Fruit fly (Drosophila melanogaster): ENCODE data around the gene TBC1D5.
A peak's percentile ranks its signal among the peaks of the same experiment; 100 is the strongest.

TBC1D5 gene

dm6 chr3R:13271758-13272157, at the start of gene TBC1D5:
Gene TBC1D5 (minus strand): TSS chr3R:13272011.
- TF ChIP-seq CG3838 (GFP tag; optimal IDR thresholded peaks at IDR 0.05) (no peak), CG4854 (GFP tag; optimal IDR thresholded peaks at IDR 0.05) (no peak), TFAM (GFP tag; optimal IDR thresholded peaks at IDR 0.05) (no peak), CG9797 (GFP tag; optimal IDR thresholded peaks at IDR 0.05) (peak; percentile 77), MESR4 (GFP tag; optimal IDR thresholded peaks at IDR 0.05) (peak; percentile 79), CG1792 (GFP tag; optimal IDR thresholded peaks at IDR 0.05) (no peak), ato (GFP tag; IDR thresholded peaks at IDR 0.05; ENCODE audit: partially characterized antibody) (no peak), trem (tag; optimal IDR thresholded peaks at IDR 0.05) (peak; percentile 4), stwl (tag; optimal IDR thresholded peaks at IDR 0.05) (peak; percentile 80), CG14710 (tag; optimal IDR thresholded peaks at IDR 0.05) (peak; percentile 47), HmgZ (tag; optimal IDR thresholded peaks at IDR 0.05) (peak; percentile 22), E2f2 (GFP tag; IDR thresholded peaks at IDR 0.05) (peak; percentile 76), Dp (GFP tag; optimal IDR thresholded peaks at IDR 0.05) (peak; percentile 69), CG11398 (GFP tag; optimal IDR thresholded peaks at IDR 0.05) (no peak), CG18764 (GFP tag; optimal IDR thresholded peaks at IDR 0.05) (no peak), bowl (GFP tag; IDR thresholded peaks at IDR 0.05) (no peak), pzg (GFP tag; optimal IDR thresholded peaks at IDR 0.05) (peak; percentile 70), sna (GFP tag; IDR thresholded peaks at IDR 0.05; ENCODE audit: partially characterized antibody) (no peak), chm (GFP tag; IDR thresholded peaks at IDR 0.05) (0 out of 2 replicates have a peak, but pooled peaks have one; percentile 38), CG13123 (GFP tag; optimal IDR thresholded peaks at IDR 0.05) (no peak), Ets97D (GFP tag; optimal IDR thresholded peaks at IDR 0.05) (peak; percentile 32), Ptx1 (GFP tag; IDR thresholded peaks at IDR 0.05) (no peak), Lhr (GFP tag; optimal IDR thresholded peaks at IDR 0.05) (peak; percentile 11), gfzf (GFP tag; optimal IDR thresholded peaks at IDR 0.05) (peak; percentile 88), CG4617 (GFP tag; optimal IDR thresholded peaks at IDR 0.05; ENCODE audit: borderline replicate concordance) (peak; percentile 67), nmo (GFP tag; optimal IDR thresholded peaks at IDR 0.05) (peak; percentile 2), Stat92E (GFP tag; optimal IDR thresholded peaks at IDR 0.05) (peak in 1 of 3 experiments; percentile 3), Med (GFP tag) (no peak), MBD-R2 (GFP tag; IDR thresholded peaks at IDR 0.05) (peak; percentile 79), YL-1 (GFP tag; optimal IDR thresholded peaks at IDR 0.05) (peak; percentile 36), BEAF-32 (GFP tag; optimal IDR thresholded peaks at IDR 0.05) (peak; percentile 22), vvl (GFP tag; IDR thresholded peaks at IDR 0.05) (peak; percentile 90), chif (GFP tag; optimal IDR thresholded peaks at IDR 0.05) (no peak), Dll (GFP tag; IDR thresholded peaks at IDR 0.05; ENCODE audit: partially characterized antibody) (no peak), H2.0 (GFP tag; IDR thresholded peaks at IDR 0.05) (no peak), CG2116 (GFP tag; optimal IDR thresholded peaks at IDR 0.05) (peak; percentile 1), CG13287 (GFP tag; IDR thresholded peaks at IDR 0.05; ENCODE audit: partially characterized antibody) (peak; percentile 18; the same call in 1 of the 2 replicates), Myb (GFP tag; optimal IDR thresholded peaks at IDR 0.05) (peak; percentile 93), CG10267 (tag; optimal IDR thresholded peaks at IDR 0.05) (peak; percentile 18), CG17829 (tag; optimal IDR thresholded peaks at IDR 0.05) (peak; percentile 7), chinmo (GFP tag; IDR thresholded peaks at IDR 0.05; ENCODE audit: partially characterized antibody) (peak; percentile 44; the same call in 1 of the 4 replicates), CG13775 (GFP tag; optimal IDR thresholded peaks at IDR 0.05) (no peak), sens (GFP tag) (peak; percentile 76), Gug (GFP tag; IDR thresholded peaks at IDR 0.05) (no peak), CG15514 (GFP tag; optimal IDR thresholded peaks at IDR 0.05) (peak; percentile 6), nom (GFP tag; optimal IDR thresholded peaks at IDR 0.05) (no peak), caup (GFP tag; optimal IDR thresholded peaks at IDR 0.05; ENCODE audit: severe bottlenecking) (no peak)

Measured in whole organism, embryonic.